2 worm cellular contexts compared by ENCODE assay signal in genomic region chrII:11347878-11348556, ce11.
TF ChIP-seq lines count a peak whose summit lies in the region.

Gene B0491.6, minus strand, starts transcription at chrII:11348343.
Gene pigm-1, plus strand, starts transcription at chrII:11348445.

TF ChIP-seq in whole organism, L2 larva, 48 proteins besides CTCF, POLR2A, EP300 and RAD21 (continued from another document):
- TF ChIP-seq mbf-1 (tag; optimal IDR thresholded peaks at IDR 0.05; lab: Kevin White, UChicago) (no peak), ztf-4 (tag; optimal IDR thresholded peaks at IDR 0.05; lab: Kevin White, UChicago) (peak; percentile 71), egl-27 (tag; optimal IDR thresholded peaks at IDR 0.05; lab: Kevin White, UChicago) (no peak), crh-2 (tag; optimal IDR thresholded peaks at IDR 0.05; lab: Kevin White, UChicago) (peak; percentile 89), ceh-82 (tag; optimal IDR thresholded peaks at IDR 0.05; lab: Kevin White, UChicago) (no peak), nhr-77 (tag; optimal IDR thresholded peaks at IDR 0.05; lab: Kevin White, UChicago) (no peak), nhr-10 (tag; optimal IDR thresholded peaks at IDR 0.05; lab: Kevin White, UChicago) (peak; percentile 50), sma-9 (GFP tag; optimal IDR thresholded peaks at IDR 0.05; lab: Kevin White, UChicago) (peak; percentile 65), sma-9 (tag; optimal IDR thresholded peaks at IDR 0.05; lab: Kevin White, UChicago) (no peak), R02D3.7 (tag; optimal IDR thresholded peaks at IDR 0.05; lab: Kevin White, UChicago) (no peak), nhr-21 (tag; optimal IDR thresholded peaks at IDR 0.05; lab: Kevin White, UChicago) (peak; percentile 79), mab-5 (tag; optimal IDR thresholded peaks at IDR 0.05; lab: Kevin White, UChicago) (no peak), ztf-1 (GFP tag; conservative IDR thresholded peaks at IDR 0.05; lab: Robert Waterston, UW) (no peak), ZK546.5 (tag; optimal IDR thresholded peaks at IDR 0.05; lab: Kevin White, UChicago) (no peak), dmd-4 (tag; optimal IDR thresholded peaks at IDR 0.05; lab: Kevin White, UChicago) (no peak), nhr-12 (tag; optimal IDR thresholded peaks at IDR 0.05; lab: Kevin White, UChicago) (no peak), mdl-1 (tag; optimal IDR thresholded peaks at IDR 0.05; lab: Kevin White, UChicago) (peak in 1 of 2 experiments; percentile 18), nhr-6 (tag; optimal IDR thresholded peaks at IDR 0.05; lab: Kevin White, UChicago) (peak; percentile 79), lin-39 (tag; optimal IDR thresholded peaks at IDR 0.05; lab: Kevin White, UChicago) (no peak), snpc-4 (tag; optimal IDR thresholded peaks at IDR 0.05; lab: Kevin White, UChicago) (peak; percentile 51), ama-1 (optimal IDR thresholded peaks at IDR 0.05; lab: Kevin White, UChicago) (no peak), Y55F3AM.14 (GFP tag; optimal IDR thresholded peaks at IDR 0.05; lab: Kevin White, UChicago) (no peak), unc-62 (GFP tag; optimal IDR thresholded peaks at IDR 0.05; lab: Kevin White, UChicago) (no peak), elt-1 (tag; optimal IDR thresholded peaks at IDR 0.05; lab: Kevin White, UChicago) (no peak), ceh-16 (tag; optimal IDR thresholded peaks at IDR 0.05; lab: Kevin White, UChicago) (peak; percentile 23), lsy-2 (tag; optimal IDR thresholded peaks at IDR 0.05; lab: Kevin White, UChicago) (peak; percentile 45 to 78)

TF ChIP-seq in whole organism, L4 larva, 104 proteins besides CTCF, POLR2A, EP300 and RAD21 (continued from another document):
- TF ChIP-seq mdl-1 (tag; optimal IDR thresholded peaks at IDR 0.05; lab: Kevin White, UChicago) (peak in 1 of 2 experiments; percentile 56), daf-16 (GFP tag; optimal IDR thresholded peaks at IDR 0.05; lab: Kevin White, UChicago) (no peak), daf-16 (tag; optimal IDR thresholded peaks at IDR 0.05; lab: Kevin White, UChicago) (peak; percentile 48), T20F7.1 (GFP tag; optimal IDR thresholded peaks at IDR 0.05; lab: Kevin White, UChicago) (peak; percentile 71), mxl-3 (GFP tag; optimal IDR thresholded peaks at IDR 0.05; lab: Kevin White, UChicago) (peak; percentile 6), nhr-48 (tag; optimal IDR thresholded peaks at IDR 0.05; lab: Kevin White, UChicago) (peak; percentile 16), spr-1 (tag; optimal IDR thresholded peaks at IDR 0.05; lab: Kevin White, UChicago) (peak; percentile 49), mes-2 (tag; optimal IDR thresholded peaks at IDR 0.05; lab: Kevin White, UChicago; ENCODE audit: poor library complexity, severe bottlenecking) (peak; percentile 78), hif-1 (tag; optimal IDR thresholded peaks at IDR 0.05; lab: Kevin White, UChicago) (peak in 1 of 2 experiments; percentile 32), hlh-30 (tag; optimal IDR thresholded peaks at IDR 0.05; lab: Kevin White, UChicago; ENCODE audit: insufficient read depth) (peak; percentile 90)
